Worm (Caenorhabditis elegans): ENCODE measurements around the gene F46G11.4.

The F46G11.4 gene

ce11 chrX:5801156-5801592, 2.6 kb upstream of the F46G11.4 start (continued):
- TF ChIP-seq T20F7.1 (GFP tag; optimal IDR thresholded peaks at IDR 0.05) (peak; percentile 68), fos-1 (tag; optimal IDR thresholded peaks at IDR 0.05) (no peak), unc-130 (GFP tag; optimal IDR thresholded peaks at IDR 0.05) (peak; percentile 73), ceh-82 (tag; optimal IDR thresholded peaks at IDR 0.05) (no peak), Y5F2A.4 (GFP tag; optimal IDR thresholded peaks at IDR 0.05) (peak; percentile 73), Y48G9A.11 (GFP tag; IDR thresholded peaks at IDR 0.05) (peak; percentile 75), F26F4.8 (GFP tag; conservative IDR thresholded peaks at IDR 0.05) (peak; percentile 39; the same call in 1 of the 2 replicates), zip-11 (GFP tag; IDR thresholded peaks at IDR 0.05) (0 out of 2 replicates have a peak, but pooled peaks have one; percentile 26), egl-27 (tag; optimal IDR thresholded peaks at IDR 0.05) (peak; percentile 74), nhr-25 (tag; optimal IDR thresholded peaks at IDR 0.05; ENCODE audit: borderline replicate concordance, insufficient read depth) (peak; percentile 89), hif-1 (tag; optimal IDR thresholded peaks at IDR 0.05) (peak; percentile 59 to 63), nhr-76 (tag; optimal IDR thresholded peaks at IDR 0.05) (no peak), lin-1 (GFP tag; IDR thresholded peaks at IDR 0.05) (peak; percentile 68), lim-7 (GFP tag; IDR thresholded peaks at IDR 0.05) (peak; percentile 88), vab-7 (GFP tag; IDR thresholded peaks at IDR 0.05) (peak; percentile 92), nhr-10 (tag; optimal IDR thresholded peaks at IDR 0.05) (peak; percentile 67), daf-8 (GFP tag; IDR thresholded peaks at IDR 0.05) (no peak), aha-1 (tag) (peak; percentile 98), lin-39 (tag; optimal IDR thresholded peaks at IDR 0.05) (no peak), mdt-29 (GFP tag; IDR thresholded peaks at IDR 0.05) (peak; percentile 85), daf-12 (tag; optimal IDR thresholded peaks at IDR 0.05) (no peak), daf-16 (GFP tag; optimal IDR thresholded peaks at IDR 0.05) (peak; percentile 86 to 90), daf-16 (tag; optimal IDR thresholded peaks at IDR 0.05) (peak; percentile 75), attf-4 (tag; optimal IDR thresholded peaks at IDR 0.05) (peak; percentile 37), jun-1 (tag; optimal IDR thresholded peaks at IDR 0.05) (peak; percentile 86), zag-1 (tag; optimal IDR thresholded peaks at IDR 0.05) (peak; percentile 38), sdz-12 (GFP tag; optimal IDR thresholded peaks at IDR 0.05) (peak; percentile 76), tra-1 (GFP tag; IDR thresholded peaks at IDR 0.05) (peak; percentile 88), pha-4 (GFP tag; IDR thresholded peaks at IDR 0.05) (peak; percentile 94), pha-4 (tag; optimal IDR thresholded peaks at IDR 0.05) (no peak), nhr-48 (tag; optimal IDR thresholded peaks at IDR 0.05) (peak; percentile 85), nhr-28 (tag; optimal IDR thresholded peaks at IDR 0.05) (peak; percentile 59), lsy-2 (tag; optimal IDR thresholded peaks at IDR 0.05) (peak; percentile 74 to 85), F49E8.2 (tag; optimal IDR thresholded peaks at IDR 0.05; ENCODE audit: borderline replicate concordance) (peak; percentile 82), dpl-1 (GFP tag; optimal IDR thresholded peaks at IDR 0.05) (peak; percentile 52), Y105C5A.15 (GFP tag; IDR thresholded peaks at IDR 0.05) (no peak; the same call in 1 of the 2 replicates), nhr-102 (tag; optimal IDR thresholded peaks at IDR 0.05) (peak; percentile 88)

DNA sequence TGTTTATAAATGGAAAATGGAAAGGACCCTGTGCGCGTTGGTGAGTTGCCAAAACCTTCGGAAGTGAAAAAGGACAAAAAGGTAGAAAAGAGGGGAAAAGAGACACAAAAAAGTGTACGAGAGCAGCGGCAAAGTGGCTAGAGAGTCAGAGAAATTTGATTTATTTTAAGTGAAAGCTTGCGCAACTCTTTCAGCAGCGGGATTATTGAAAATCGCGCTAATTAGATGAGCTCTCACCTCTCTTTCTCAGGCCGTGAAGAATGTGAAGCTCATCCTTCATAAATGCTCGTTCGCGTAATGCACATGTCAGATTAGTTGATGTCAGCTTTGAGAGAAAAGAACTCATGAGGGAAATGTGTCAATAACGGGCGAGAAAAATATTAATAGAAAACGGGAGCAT, 639 bp upstream of the F46G11.4 start:
- TF ChIP-seq nhr-41 (GFP tag; IDR thresholded peaks at IDR 0.05) (no peak), ces-1 (GFP tag; optimal IDR thresholded peaks at IDR 0.05) (peak; percentile 72), unc-62 (GFP tag; optimal IDR thresholded peaks at IDR 0.05 in 1 of 2) (peak in 1 of 2 experiments; percentile 39), unc-62 (tag; optimal IDR thresholded peaks at IDR 0.05) (no peak), F37D6.2 (tag; optimal IDR thresholded peaks at IDR 0.05) (no peak), fkh-10 (GFP tag; optimal IDR thresholded peaks at IDR 0.05) (peak; percentile 93), Y48G9A.11 (GFP tag; IDR thresholded peaks at IDR 0.05) (no peak), ztf-11 (tag; optimal IDR thresholded peaks at IDR 0.05) (no peak), ctbp-1 (GFP tag; IDR thresholded peaks at IDR 0.05) (peak; percentile 75), ceh-28 (tag; optimal IDR thresholded peaks at IDR 0.05) (no peak), lsy-2 (tag; optimal IDR thresholded peaks at IDR 0.05) (peak in 1 of 2 experiments; percentile 9), nhr-10 (tag; optimal IDR thresholded peaks at IDR 0.05) (no peak), mdt-29 (GFP tag; IDR thresholded peaks at IDR 0.05) (no peak)

All from whole organism, L4 larva.